Worm (Caenorhabditis elegans): ENCODE results near the gene ssu-2.
"Not testable (repeated sequence)": the region's sequence is repeated elsewhere in the genome, so short reads cannot be mapped to it uniquely, and the experiment has no call there.

Gene ssu-2

ce11 chrIV:14373814-14374213 lies 12.8 kb downstream of the ssu-2 start, which contains the start of gene Y67A10A.7:
Gene Y67A10A.7 (plus strand): TSS chrIV:14374114.
- TF ChIP-seq snpc-4 (GFP tag; optimal IDR thresholded peaks at IDR 0.05) = not testable (repeated sequence)
- TF ChIP-seq snpc-4 (tag; optimal IDR thresholded peaks at IDR 0.05) = peak in 1 of 4 experiments; percentile 17

ce11 chrIV:14377267-14377814 lies 16.3 kb downstream of the ssu-2 start:
- peak; percentile 91 for TF ChIP-seq attf-6 (GFP tag; IDR thresholded peaks at IDR 0.05)
- no peak for TF ChIP-seq F22D6.2 (tag; optimal IDR thresholded peaks at IDR 0.05)
- no peak for TF ChIP-seq efl-1 (GFP tag; optimal IDR thresholded peaks at IDR 0.05)
- no peak for TF ChIP-seq bed-1 (GFP tag; IDR thresholded peaks at IDR 0.05)
- TF ChIP-seq snpc-1.1 (tag; optimal IDR thresholded peaks at IDR 0.05; ENCODE audit: insufficient read depth) = peak; percentile 75
- TF ChIP-seq nhr-80 (tag; optimal IDR thresholded peaks at IDR 0.05) = no peak
- no peak for TF ChIP-seq aptf-2 (GFP tag; conservative IDR thresholded peaks at IDR 0.05)
- TF ChIP-seq let-526 (GFP tag; IDR thresholded peaks at IDR 0.05) = no peak
- TF ChIP-seq ceh-79 (tag; optimal IDR thresholded peaks at IDR 0.05) = no peak
- TF ChIP-seq ztf-26 (tag; optimal IDR thresholded peaks at IDR 0.05) = no peak
- TF ChIP-seq dpff-1 (tag; optimal IDR thresholded peaks at IDR 0.05) = no peak
- no peak for TF ChIP-seq let-607 (tag; optimal IDR thresholded peaks at IDR 0.05)
- TF ChIP-seq nfya-2 (GFP tag; IDR thresholded peaks at IDR 0.05) = no peak
- peak; percentile 48 for TF ChIP-seq snpc-4 (GFP tag; optimal IDR thresholded peaks at IDR 0.05)
- peak; percentile 71 to 95 (median 85) for TF ChIP-seq snpc-4 (tag; optimal IDR thresholded peaks at IDR 0.05)
- no peak for TF ChIP-seq lin-40 (tag; optimal IDR thresholded peaks at IDR 0.05)
- TF ChIP-seq ztf-3 (GFP tag; optimal IDR thresholded peaks at IDR 0.05) = no peak

ce11 chrIV:14377850-14378249 lies 16.8 kb downstream of the ssu-2 start:
- no peak for TF ChIP-seq gei-17 (GFP tag; optimal IDR thresholded peaks at IDR 0.05)
- TF ChIP-seq repo-1 (tag; optimal IDR thresholded peaks at IDR 0.05) = no peak
- TF ChIP-seq nhr-27 (tag; optimal IDR thresholded peaks at IDR 0.05) = no peak
- TF ChIP-seq ceh-40 (GFP tag; IDR thresholded peaks at IDR 0.05) = no peak
- TF ChIP-seq ekl-4 (GFP tag; IDR thresholded peaks at IDR 0.05) = no peak
- TF ChIP-seq atf-7 (tag; optimal IDR thresholded peaks at IDR 0.05) = no peak
- no peak for TF ChIP-seq T26A5.8 (tag; optimal IDR thresholded peaks at IDR 0.05)
- TF ChIP-seq F37B4.10 (GFP tag; IDR thresholded peaks at IDR 0.05) = no peak
- no peak for TF ChIP-seq zfh-2 (GFP tag; conservative IDR thresholded peaks at IDR 0.05)
- no peak for TF ChIP-seq efl-1 (GFP tag; optimal IDR thresholded peaks at IDR 0.05)
- no peak for TF ChIP-seq Y56A3A.18 (GFP tag; IDR thresholded peaks at IDR 0.05)
- no peak for TF ChIP-seq madf-6 (GFP tag; IDR thresholded peaks at IDR 0.05)
- TF ChIP-seq cebp-2 (GFP tag; IDR thresholded peaks at IDR 0.05) = no peak
- no peak for TF ChIP-seq ccch-3 (GFP tag; optimal IDR thresholded peaks at IDR 0.05)

- no peak for TF ChIP-seq cebp-1 (GFP tag; IDR thresholded peaks at IDR 0.05)
- TF ChIP-seq cebp-1 (tag; optimal IDR thresholded peaks at IDR 0.05) = no peak
- TF ChIP-seq chd-7 (tag; optimal IDR thresholded peaks at IDR 0.05) = no peak
- no peak for TF ChIP-seq bed-1 (GFP tag; IDR thresholded peaks at IDR 0.05)
- TF ChIP-seq efl-1 (GFP tag; optimal IDR thresholded peaks at IDR 0.05) = no peak
- no peak for TF ChIP-seq F23B12.7 (tag; optimal IDR thresholded peaks at IDR 0.05; ENCODE audit: insufficient read depth)
- no peak for TF ChIP-seq attf-3 (GFP tag; conservative IDR thresholded peaks at IDR 0.05)
These were observed 18.1 kb downstream of the ssu-2 start for ce11 chrIV:14379191-14379590.

All from whole organism, young adult.